Worm (Caenorhabditis elegans): Measurements from ENCODE around the gene madf-1.

The madf-1 gene

DNA sequence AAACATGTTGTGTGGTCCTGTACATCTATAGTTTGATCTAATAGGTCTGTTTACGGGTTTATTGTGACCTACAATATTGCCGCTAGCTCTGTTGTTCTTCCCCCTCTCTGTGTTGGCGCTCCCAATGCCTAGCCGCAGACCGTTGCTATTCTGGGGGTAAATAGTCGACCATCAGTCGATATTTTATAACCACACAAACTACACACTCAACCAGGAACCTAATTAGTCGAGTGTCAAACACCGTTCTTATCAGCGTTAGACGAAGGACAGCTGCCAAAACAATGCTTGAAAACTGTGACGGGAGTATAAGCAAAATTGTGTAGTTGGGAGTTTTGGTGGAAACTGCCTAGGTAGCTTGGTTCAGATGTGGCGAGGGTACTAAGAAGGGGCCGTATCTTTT is 49.3 kb downstream of the madf-1 start:
- TF ChIP-seq nfya-1 (tag; optimal IDR thresholded peaks at IDR 0.05) (no peak), tbx-2 (tag; optimal IDR thresholded peaks at IDR 0.05) (no peak), gmeb-2 (tag; optimal IDR thresholded peaks at IDR 0.05) (no peak), ref-2 (tag; optimal IDR thresholded peaks at IDR 0.05) (no peak), ceh-14 (tag; optimal IDR thresholded peaks at IDR 0.05) (no peak), ztf-16 (tag; optimal IDR thresholded peaks at IDR 0.05) (no peak)

Data from whole organism, late embryonic.